Worm (Caenorhabditis elegans) whole organism, young adult: ENCODE results near the gene hum-2.

ENCODE experiments used
- B0261.1 ChIP-seq: sonication (generic microtip); optimal IDR thresholded peaks from 2 replicates; lab custom pipeline; 2016; ENCODE audit warnings: mild to moderate bottlenecking, missing genetic modification characterization, moderate library complexity, missing compliant biosample characterization
- C06A6.2 ChIP-seq: fragments of 200-800 bp; sonication (Bioruptor generic); conservative IDR thresholded peaks from 2 replicates; pipeline ENCODE4 v1.3.6; 2022; ENCODE audit warnings: missing genetic modification characterization, missing compliant biosample characterization
- F10E7.11 ChIP-seq: sonication (generic microtip); optimal IDR thresholded peaks from 2 replicates; lab custom pipeline; 2017; ENCODE audit warnings: mild to moderate bottlenecking, missing genetic modification characterization, moderate library complexity, missing compliant biosample characterization
- F33H1.4 ChIP-seq: fragments of 200-800 bp; sonication (Bioruptor generic); IDR thresholded peaks from 2 replicates; pipeline ENCODE4 v1.3.6; 2022; ENCODE audit warnings: missing genetic modification reagents, missing genetic modification characterization, missing compliant biosample characterization
- F37B4.10 ChIP-seq: fragments of 200-800 bp; sonication (Bioruptor generic); IDR thresholded peaks from 2 replicates; pipeline ENCODE4 v1.3.6; 2022; ENCODE audit warnings: missing genetic modification characterization, missing compliant biosample characterization
- F52B5.7 ChIP-seq: sonication (generic microtip); optimal IDR thresholded peaks from 2 replicates; lab custom pipeline; 2016; ENCODE audit warnings: mild to moderate bottlenecking, missing genetic modification characterization, missing compliant biosample characterization
- F57A8.1 ChIP-seq: fragments of 200-800 bp; sonication (Bioruptor generic); optimal IDR thresholded peaks from 2 replicates; lab custom pipeline; 2018; ENCODE audit warnings: mild to moderate bottlenecking, missing genetic modification characterization, moderate library complexity, missing compliant biosample characterization
- K11D2.4 ChIP-seq: fragments of 200-800 bp; sonication (Bioruptor generic); IDR thresholded peaks from 2 replicates; pipeline ENCODE4 v1.3.6; 2022; ENCODE audit warnings: missing genetic modification reagents, missing genetic modification characterization, missing compliant biosample characterization
- T26A5.8 ChIP-seq: sonication (generic microtip); optimal IDR thresholded peaks from 2 replicates; lab custom pipeline; 2016; ENCODE audit warnings: missing genetic modification characterization, missing compliant biosample characterization
- Y53G8AR.9 ChIP-seq: fragments of 200-800 bp; sonication (Bioruptor generic); conservative IDR thresholded peaks from 2 replicates; pipeline ENCODE4 v1.3.6; 2022; ENCODE audit warnings: missing genetic modification reagents, missing genetic modification characterization, missing compliant biosample characterization
- Y56A3A.18 ChIP-seq: fragments of 200-800 bp; sonication (Bioruptor generic); IDR thresholded peaks from 2 replicates; pipeline ENCODE4 v1.3.6; 2022; ENCODE audit warnings: missing genetic modification reagents, missing genetic modification characterization, missing compliant biosample characterization
- Y67H2A.10 ChIP-seq: fragments of 200-800 bp; sonication (Bioruptor generic); conservative IDR thresholded peaks from 2 replicates; pipeline ENCODE4 v1.3.6; 2022; ENCODE audit warnings: missing genetic modification reagents, missing genetic modification characterization, missing compliant biosample characterization
- Y79H2A.3 ChIP-seq: fragments of 200-800 bp; sonication (Bioruptor generic); conservative IDR thresholded peaks from 2 replicates; pipeline ENCODE4 v1.3.6; 2022; ENCODE audit warnings: missing genetic modification reagents, missing genetic modification characterization, missing compliant biosample characterization
- aptf-3 ChIP-seq: fragments of 200-800 bp; sonication (Bioruptor generic); IDR thresholded peaks from 2 replicates; pipeline ENCODE4 v1.3.6; 2022; ENCODE audit warnings: missing genetic modification characterization, missing compliant biosample characterization
- atf-7 ChIP-seq: sonication (generic microtip); optimal IDR thresholded peaks from 2 replicates; lab custom pipeline; 2017; ENCODE audit warnings: mild to moderate bottlenecking, missing genetic modification characterization, missing compliant biosample characterization
- attf-5 ChIP-seq: fragments of 200-800 bp; sonication (Bioruptor generic); optimal IDR thresholded peaks from 2 replicates; lab custom pipeline; 2018; ENCODE audit warnings: mild to moderate bottlenecking, missing genetic modification characterization, missing compliant biosample characterization
- ceh-100 ChIP-seq: fragments of 200-800 bp; sonication (Bioruptor generic); IDR thresholded peaks from 2 replicates; pipeline ENCODE4 v1.3.6; 2022; ENCODE audit warnings: missing genetic modification reagents, missing genetic modification characterization, missing compliant biosample characterization
- ceh-27 ChIP-seq: fragments of 200-800 bp; sonication (Bioruptor generic); optimal IDR thresholded peaks from 2 replicates; lab custom pipeline; 2018; ENCODE audit warnings: mild to moderate bottlenecking, missing genetic modification characterization, moderate library complexity, missing compliant biosample characterization
- ceh-40 ChIP-seq: fragments of 200-800 bp; sonication (Bioruptor generic); IDR thresholded peaks from 2 replicates; pipeline ENCODE4 v1.3.6; 2022; ENCODE audit warnings: missing genetic modification characterization, missing compliant biosample characterization
- ceh-58 ChIP-seq: fragments of 200-800 bp; sonication (Bioruptor generic); IDR thresholded peaks from 2 replicates; pipeline ENCODE4 v1.3.6; 2022; ENCODE audit warnings: missing genetic modification characterization, missing compliant biosample characterization
- ceh-79 ChIP-seq: sonication (generic microtip); optimal IDR thresholded peaks from 2 replicates; lab custom pipeline; 2017; ENCODE audit warnings: mild to moderate bottlenecking, missing genetic modification characterization, missing compliant biosample characterization
- chd-7 ChIP-seq: sonication (generic microtip); optimal IDR thresholded peaks from 2 replicates; lab custom pipeline; 2016; ENCODE audit warnings: mild to moderate bottlenecking, missing genetic modification characterization, moderate library complexity, missing compliant biosample characterization
- die-1 ChIP-seq: sonication (generic microtip); optimal IDR thresholded peaks from 2 replicates; lab custom pipeline; 2016; ENCODE audit warnings: missing genotype, mild to moderate bottlenecking, missing genetic modification characterization, missing compliant biosample characterization
- efl-1 ChIP-seq: fragments of 150-350 bp; optimal IDR thresholded peaks from 2 replicates; lab custom pipeline; 2014; ENCODE audit warnings: missing biosample characterization, missing genetic modification reagents, missing genetic modification characterization
- egl-44 ChIP-seq: fragments of 200-800 bp; sonication (Bioruptor generic); IDR thresholded peaks from 2 replicates; pipeline ENCODE4 v1.3.6; 2022; ENCODE audit warnings: missing genetic modification reagents, missing genetic modification characterization, missing compliant biosample characterization
- egrh-3 ChIP-seq: fragments of 200-800 bp; sonication (Bioruptor generic); IDR thresholded peaks from 2 replicates; pipeline ENCODE4 v1.3.6; 2022; ENCODE audit warnings: missing genetic modification reagents, missing genetic modification characterization, missing compliant biosample characterization
- ets-4 ChIP-seq: fragments of 200-800 bp; sonication (Bioruptor generic); optimal IDR thresholded peaks from 2 replicates; lab custom pipeline; 2018; ENCODE audit warnings: mild to moderate bottlenecking, missing genetic modification characterization, missing compliant biosample characterization
- hlh-26 ChIP-seq: fragments of 200-800 bp; sonication (Bioruptor generic); conservative IDR thresholded peaks from 2 replicates; pipeline ENCODE4 v1.3.6; 2022; ENCODE audit warnings: missing genetic modification reagents, missing genetic modification characterization, missing compliant biosample characterization
- hmg-1.2 ChIP-seq: fragments of 200-800 bp; sonication (Bioruptor generic); IDR thresholded peaks from 2 replicates; pipeline ENCODE4 v1.3.6; 2022; ENCODE audit warnings: missing genetic modification reagents, missing genetic modification characterization, missing compliant biosample characterization
- hsf-1 ChIP-seq: fragments of 200-800 bp; sonication (Bioruptor generic); IDR thresholded peaks from 2 replicates; pipeline ENCODE4 v1.3.6; 2022; ENCODE audit warnings: missing genetic modification reagents, missing genetic modification characterization, missing compliant biosample characterization
- let-526 ChIP-seq: fragments of 200-800 bp; sonication (Bioruptor generic); IDR thresholded peaks from 2 replicates; pipeline ENCODE4 v1.3.6; 2022; ENCODE audit warnings: missing genetic modification reagents, missing genetic modification characterization, missing compliant biosample characterization
- lir-1 ChIP-seq: fragments of 200-800 bp; sonication (Bioruptor generic); conservative IDR thresholded peaks from 2 replicates; pipeline ENCODE4 v1.3.6; 2022; ENCODE audit warnings: missing genetic modification reagents, missing genetic modification characterization, missing compliant biosample characterization
- lsl-1 ChIP-seq: fragments of 200-800 bp; sonication (Bioruptor generic); optimal IDR thresholded peaks from 2 replicates; lab custom pipeline; 2018; ENCODE audit warnings: mild to moderate bottlenecking, missing genetic modification characterization, moderate library complexity, missing compliant biosample characterization
- mxl-1 ChIP-seq: sonication (generic microtip); optimal IDR thresholded peaks from 2 replicates; lab custom pipeline; 2016; ENCODE audit warnings: missing genetic modification characterization, missing compliant biosample characterization
- nfya-1 ChIP-seq: sonication (generic microtip); optimal IDR thresholded peaks from 2 replicates; lab custom pipeline; 2017; ENCODE audit warnings: antibody characterized with exemption, missing compliant biosample characterization, missing genetic modification characterization, borderline replicate concordance; ENCODE audit not compliant: insufficient read depth
- nhr-120 ChIP-seq: fragments of 200-800 bp; sonication (Bioruptor generic); IDR thresholded peaks from 2 replicates; pipeline ENCODE4 v1.3.6; 2022; ENCODE audit warnings: missing genetic modification characterization, missing compliant biosample characterization
- nhr-179 ChIP-seq: sonication (generic microtip); optimal IDR thresholded peaks from 2 replicates; lab custom pipeline; 2016; ENCODE audit warnings: mild to moderate bottlenecking, missing genetic modification characterization, missing compliant biosample characterization
- nhr-80 ChIP-seq: sonication (generic microtip); optimal IDR thresholded peaks from 2 replicates; lab custom pipeline; 2016; ENCODE audit warnings: missing genetic modification characterization, missing compliant biosample characterization
- pbrm-1 ChIP-seq: fragments of 200-800 bp; sonication (Bioruptor generic); IDR thresholded peaks from 2 replicates; pipeline ENCODE4 v1.3.6; 2022; ENCODE audit warnings: missing genetic modification reagents, missing genetic modification characterization, missing compliant biosample characterization
- pha-4 ChIP-seq: fragments of 150-350 bp; sonication (generic microtip); optimal IDR thresholded peaks from 2 replicates; lab custom pipeline; 2014; ENCODE audit warnings: missing biosample characterization, missing genetic modification reagents, missing genetic modification characterization
- rcor-1 ChIP-seq: fragments of 200-800 bp; sonication (Bioruptor generic); IDR thresholded peaks from 2 replicates; pipeline ENCODE4 v1.3.6; 2022; ENCODE audit warnings: missing genetic modification reagents, missing genetic modification characterization, missing compliant biosample characterization
- rec-8 ChIP-seq, 2 experiments: sonication (generic microtip); optimal IDR thresholded peaks; 2 replicates each; lab custom pipeline; 2016; ENCODE audit warnings: mild to moderate bottlenecking in 2 of 2, missing genetic modification characterization in 2 of 2, missing genetic modification reagents in 2 of 2, missing genotype in 2 of 2, missing biosample characterization in 1 of 2, missing compliant biosample characterization in 1 of 2, moderate library complexity in 1 of 2
- repo-1 ChIP-seq: sonication (generic microtip); optimal IDR thresholded peaks from 2 replicates; lab custom pipeline; 2017; ENCODE audit warnings: mild to moderate bottlenecking, missing genetic modification characterization, missing compliant biosample characterization
- sea-2 ChIP-seq: fragments of 200-800 bp; sonication (Bioruptor generic); IDR thresholded peaks from 2 replicates; pipeline ENCODE4 v1.3.6; 2022; ENCODE audit warnings: missing genetic modification characterization, missing compliant biosample characterization
- snpc-1.3 ChIP-seq: sonication (generic microtip); optimal IDR thresholded peaks from 2 replicates; lab custom pipeline; 2017; ENCODE audit warnings: missing genetic modification characterization, mild to moderate bottlenecking, missing compliant biosample characterization, antibody characterized with exemption, moderate library complexity, missing genotype, missing genetic modification reagents; ENCODE audit not compliant: insufficient read depth
- tbx-9 ChIP-seq: sonication (generic microtip); optimal IDR thresholded peaks from 2 replicates; lab custom pipeline; 2016; ENCODE audit warnings: borderline replicate concordance, missing genetic modification characterization, inconsistent platforms, missing compliant biosample characterization
- ztf-3 ChIP-seq: fragments of 200-800 bp; sonication (Bioruptor generic); optimal IDR thresholded peaks from 2 replicates; lab custom pipeline; 2018; ENCODE audit warnings: mild to moderate bottlenecking, missing genetic modification characterization, missing compliant biosample characterization
- ztf-6 ChIP-seq: fragments of 200-800 bp; sonication (Bioruptor generic); IDR thresholded peaks from 2 replicates; pipeline ENCODE4 v1.3.6; 2022; ENCODE audit warnings: missing genetic modification reagents, missing genetic modification characterization, missing compliant biosample characterization

hum-2 gene

DNA sequence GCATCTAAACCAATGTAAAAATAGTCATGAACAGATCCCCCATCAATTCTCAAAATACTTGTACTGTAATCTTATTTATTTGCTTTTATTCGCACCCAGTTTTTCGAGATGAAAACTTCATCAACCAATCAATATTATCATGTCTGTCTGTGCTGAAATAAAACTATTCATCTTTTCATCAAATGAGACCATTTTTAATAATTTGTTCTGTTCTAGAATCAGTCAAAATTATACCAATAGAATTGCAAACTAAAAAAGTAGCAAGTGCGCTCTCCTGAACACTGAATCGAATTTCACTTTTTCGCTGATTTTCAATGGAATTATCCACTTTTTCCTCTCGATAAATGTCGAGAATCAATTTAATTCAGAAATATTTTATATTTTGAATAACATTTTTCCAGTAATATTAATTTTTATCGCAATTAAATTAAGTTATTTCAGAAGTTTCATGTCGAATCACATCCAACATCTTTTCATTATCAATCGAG is 14.0 kb downstream of the hum-2 start, which contains the start of gene trpp-4:
trpp-4 (plus strand) TSS at position 442 of the 488 bp plus-strand sequence.
- TF ChIP-seq attf-5 (GFP tag; lab: Kevin White, UChicago) (no peak), nfya-1 (tag; lab: Kevin White, UChicago) (no peak), hsf-1 (GFP tag; lab: Robert Waterston, UW) (no peak), tbx-9 (tag; lab: Kevin White, UChicago) (no peak), die-1 (tag; lab: Kevin White, UChicago) (no peak), rec-8 (tag; optimal IDR thresholded peaks at IDR 0.05; lab: Kevin White, UChicago) (no peak), snpc-1.3 (tag; lab: Kevin White, UChicago) (no peak), lir-1 (no peak), nhr-80 (no peak), F57A8.1 (GFP tag; lab: Kevin White, UChicago) (no peak), egrh-3 (GFP tag; lab: Robert Waterston, UW) (no peak), ets-4 (no peak), F10E7.11 (tag; lab: Kevin White, UChicago) (no peak), Y67H2A.10 (GFP tag; lab: Robert Waterston, UW) (no peak), ceh-58 (GFP tag; lab: Robert Waterston, UW) (no peak), chd-7 (tag; lab: Kevin White, UChicago) (no peak), mxl-1 (tag; lab: Kevin White, UChicago) (no peak), K11D2.4 (GFP tag; lab: Robert Waterston, UW) (no peak)

DNA sequence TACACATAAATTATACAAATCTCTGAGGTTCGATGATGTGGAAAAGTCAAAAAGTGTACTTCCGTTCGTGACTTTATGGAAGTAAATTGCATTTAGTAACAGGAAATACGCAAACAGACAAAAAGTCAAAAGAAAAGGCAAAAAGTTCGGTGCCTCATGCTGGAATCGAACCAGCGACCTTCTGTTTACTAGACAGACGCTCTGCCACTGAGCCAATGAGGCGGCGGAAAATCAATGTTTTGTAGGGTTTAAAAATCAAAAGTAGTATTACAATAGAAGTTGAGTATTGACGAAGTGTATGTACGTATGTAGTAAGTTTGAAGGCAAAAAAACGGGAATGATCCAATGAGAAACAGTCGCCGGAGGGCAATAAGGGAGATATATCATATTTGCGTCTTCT is 20.9 kb downstream of the hum-2 start:
- TF ChIP-seq nhr-179 (tag; lab: Kevin White, UChicago), result no peak
- no peak for TF ChIP-seq efl-1 (GFP tag; lab: Kevin White, UChicago)
- TF ChIP-seq repo-1 (tag; lab: Kevin White, UChicago), result no peak
- peak; percentile 63 for TF ChIP-seq B0261.1
- no peak for TF ChIP-seq Y56A3A.18 (GFP tag; lab: Robert Waterston, UW)
- no peak for TF ChIP-seq rcor-1
- no peak for TF ChIP-seq aptf-3
- no peak for TF ChIP-seq T26A5.8 (tag; lab: Kevin White, UChicago)
- TF ChIP-seq ztf-6 (GFP tag; lab: Robert Waterston, UW), result no peak
- no peak for TF ChIP-seq Y79H2A.3 (GFP tag; lab: Robert Waterston, UW)
- no peak for TF ChIP-seq pha-4 (tag; lab: Kevin White, UChicago)
- no peak for TF ChIP-seq C06A6.2
- TF ChIP-seq ztf-3, result no peak
- no peak for TF ChIP-seq let-526 (GFP tag; lab: Robert Waterston, UW)
- TF ChIP-seq F37B4.10, result no peak
- no peak for TF ChIP-seq F33H1.4
- no peak for TF ChIP-seq chd-7 (tag; lab: Kevin White, UChicago)
- no peak for TF ChIP-seq atf-7 (tag; lab: Kevin White, UChicago)
- no peak for TF ChIP-seq egl-44 (GFP tag; lab: Robert Waterston, UW)
- TF ChIP-seq ceh-100 (GFP tag; lab: Robert Waterston, UW), result no peak
- no peak for TF ChIP-seq nhr-120 (GFP tag; lab: Robert Waterston, UW)
- TF ChIP-seq ceh-40 (GFP tag; lab: Robert Waterston, UW), result no peak
- TF ChIP-seq hmg-1.2 (GFP tag; lab: Robert Waterston, UW), result peak; percentile 42; the same call in 1 of the 2 replicates
- TF ChIP-seq sea-2 (GFP tag; lab: Robert Waterston, UW), result no peak
- no peak for TF ChIP-seq ceh-27
- TF ChIP-seq lsl-1 (GFP tag; lab: Kevin White, UChicago), result peak; percentile 6
- TF ChIP-seq ceh-79 (tag; lab: Kevin White, UChicago), result no peak
- TF ChIP-seq pbrm-1 (GFP tag; lab: Robert Waterston, UW), result 0 out of 2 replicates have a peak, but pooled peaks have one; percentile 25
- TF ChIP-seq tbx-9 (tag; lab: Kevin White, UChicago), result no peak
- TF ChIP-seq hlh-26 (GFP tag; lab: Robert Waterston, UW), result no peak
- no peak for TF ChIP-seq F52B5.7
- TF ChIP-seq nfya-1 (tag; lab: Kevin White, UChicago), result no peak
- no peak for TF ChIP-seq Y53G8AR.9 (GFP tag; lab: Robert Waterston, UW)
